Fruit fly (Drosophila melanogaster): ENCODE results near the gene grp.

DNA sequence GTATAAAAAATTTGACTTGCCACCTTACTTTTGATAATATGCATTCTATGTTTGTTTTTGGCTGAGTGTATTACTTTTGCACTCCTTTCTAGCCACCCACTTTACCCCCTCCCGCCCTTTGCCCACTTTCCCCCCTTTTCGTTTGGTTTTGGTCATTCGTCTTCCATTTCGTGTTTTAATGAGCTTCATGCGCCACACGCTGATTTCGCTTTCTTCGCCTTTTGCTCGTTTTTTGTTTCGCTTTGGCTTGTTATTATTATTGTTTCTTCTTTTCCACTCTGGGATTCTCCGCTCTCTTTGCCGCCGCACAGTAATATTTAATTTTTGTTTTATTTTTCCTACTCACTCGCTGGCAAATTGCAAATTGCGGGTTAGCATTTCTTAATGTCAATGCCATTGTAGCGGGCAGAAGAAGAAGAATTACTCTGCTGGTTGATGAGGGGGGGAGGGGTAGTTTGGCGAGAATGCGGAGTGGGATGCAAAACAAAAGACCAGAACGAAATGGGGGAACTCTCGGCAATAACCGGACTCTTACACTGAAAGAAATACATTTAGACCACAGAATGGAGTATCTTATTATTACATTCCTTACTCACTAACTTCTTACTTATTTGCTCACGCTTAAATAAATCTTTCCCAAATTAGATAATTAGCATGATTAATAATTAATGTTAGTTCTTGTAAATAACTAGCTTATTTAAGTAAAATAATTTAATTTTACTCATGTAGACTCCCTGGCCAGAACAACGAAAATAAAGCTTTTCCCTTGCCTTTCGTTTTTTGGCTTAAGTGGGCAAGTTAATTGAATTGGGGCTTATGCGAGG is 34.2 kb upstream of the grp start:
- TF ChIP-seq Hr38 (GFP tag; optimal IDR thresholded peaks at IDR 0.05) = no peak
- peak; percentile 49 for TF ChIP-seq esn (GFP tag; optimal IDR thresholded peaks at IDR 0.05)
- no peak for TF ChIP-seq dsx (GFP tag; optimal IDR thresholded peaks at IDR 0.05; ENCODE audit: poor library complexity, severe bottlenecking)
- no peak for TF ChIP-seq Sox102F (GFP tag; optimal IDR thresholded peaks at IDR 0.05)
- TF ChIP-seq CG8319 (GFP tag; optimal IDR thresholded peaks at IDR 0.05) = no peak
- no peak for TF ChIP-seq OdsH (GFP tag; optimal IDR thresholded peaks at IDR 0.05)
- TF ChIP-seq vri (GFP tag; optimal IDR thresholded peaks at IDR 0.05) = no peak
- no peak for TF ChIP-seq CG6808 (GFP tag; optimal IDR thresholded peaks at IDR 0.05)
- no peak for TF ChIP-seq dac (GFP tag; optimal IDR thresholded peaks at IDR 0.05)
- TF ChIP-seq cyc (GFP tag; optimal IDR thresholded peaks at IDR 0.05) = no peak

All from whole organism, prepupa.